Fruit fly (Drosophila melanogaster): ENCODE measurements around the gene Cpr12A.

Gene Cpr12A

dm6 chrX:13530199-13530788, 13.1 kb upstream of the Cpr12A start, which contains the start of gene CG44428:
Gene CG44428, minus strand, starts transcription at chrX:13530249.
- TF ChIP-seq tai (GFP tag; optimal IDR thresholded peaks at IDR 0.05) (no peak), Dfd (GFP tag; optimal IDR thresholded peaks at IDR 0.05) (peak; percentile 94)

- TF ChIP-seq Sp1 (GFP tag; optimal IDR thresholded peaks at IDR 0.05) = no peak
- TF ChIP-seq tai (GFP tag; optimal IDR thresholded peaks at IDR 0.05) = no peak
- TF ChIP-seq Myc (optimal IDR thresholded peaks at IDR 0.05) = no peak
- TF ChIP-seq fru (GFP tag; optimal IDR thresholded peaks at IDR 0.05) = no peak
- no peak for TF ChIP-seq Hr83 (GFP tag; optimal IDR thresholded peaks at IDR 0.05; ENCODE audit: poor library complexity, severe bottlenecking)
- no peak for TF ChIP-seq usp (GFP tag; optimal IDR thresholded peaks at IDR 0.05)
- TF ChIP-seq brk (GFP tag; optimal IDR thresholded peaks at IDR 0.05) = no peak
- no peak for TF ChIP-seq foxo (GFP tag; optimal IDR thresholded peaks at IDR 0.05)
Measured at dm6 chrX:13534100-13534499, 9.3 kb upstream of the Cpr12A start, which contains the start of gene CG15756. Gene CG15756, plus strand, starts transcription at chrX:13534400.

- TF ChIP-seq CrebA (GFP tag; optimal IDR thresholded peaks at IDR 0.05; ENCODE audit: borderline replicate concordance) (no peak), GATAd (GFP tag; optimal IDR thresholded peaks at IDR 0.05) (no peak), Mio (GFP tag; optimal IDR thresholded peaks at IDR 0.05) (no peak), pan (optimal IDR thresholded peaks at IDR 0.05) (no peak), jim (GFP tag; optimal IDR thresholded peaks at IDR 0.05) (no peak), ey (GFP tag; optimal IDR thresholded peaks at IDR 0.05) (no peak), OdsH (GFP tag; optimal IDR thresholded peaks at IDR 0.05) (peak; percentile 6), brk (GFP tag; optimal IDR thresholded peaks at IDR 0.05) (no peak), sv (GFP tag; optimal IDR thresholded peaks at IDR 0.05) (no peak), foxo (GFP tag; optimal IDR thresholded peaks at IDR 0.05) (peak in 1 of 2 experiments; percentile 28), h (GFP tag; optimal IDR thresholded peaks at IDR 0.05) (peak; percentile 31), dmrt93B (GFP tag; optimal IDR thresholded peaks at IDR 0.05) (no peak), HLH106 (tag; optimal IDR thresholded peaks at IDR 0.05) (peak; percentile 6), rgr (GFP tag; optimal IDR thresholded peaks at IDR 0.05) (peak; percentile 2), woc (GFP tag; optimal IDR thresholded peaks at IDR 0.05) (no peak), N (GFP tag; optimal IDR thresholded peaks at IDR 0.05) (no peak), psq (GFP tag; optimal IDR thresholded peaks at IDR 0.05) (peak; percentile 17), Abd-B (GFP tag; optimal IDR thresholded peaks at IDR 0.05) (no peak)
Measured at dm6 chrX:13536776-13537175, 6.7 kb upstream of the Cpr12A start.

- TF ChIP-seq br (GFP tag; optimal IDR thresholded peaks at IDR 0.05) (peak; percentile 17), OdsH (GFP tag; optimal IDR thresholded peaks at IDR 0.05) (peak; percentile 57), Sp1 (GFP tag; optimal IDR thresholded peaks at IDR 0.05) (peak; percentile 3), ey (GFP tag; optimal IDR thresholded peaks at IDR 0.05) (peak; percentile 64), Jra (GFP tag; optimal IDR thresholded peaks at IDR 0.05) (no peak), fru (GFP tag; optimal IDR thresholded peaks at IDR 0.05) (peak; percentile 67), pan (optimal IDR thresholded peaks at IDR 0.05) (no peak), rgr (GFP tag; optimal IDR thresholded peaks at IDR 0.05) (peak; percentile 60), Hr83 (GFP tag; optimal IDR thresholded peaks at IDR 0.05; ENCODE audit: poor library complexity, severe bottlenecking) (no peak), foxo (GFP tag; optimal IDR thresholded peaks at IDR 0.05) (peak in 1 of 2 experiments; percentile 69), dmrt93B (GFP tag; optimal IDR thresholded peaks at IDR 0.05) (peak; percentile 38), woc (GFP tag; optimal IDR thresholded peaks at IDR 0.05) (peak; percentile 7), h (GFP tag; optimal IDR thresholded peaks at IDR 0.05) (peak; percentile 60), HLH106 (tag; optimal IDR thresholded peaks at IDR 0.05) (peak; percentile 60), Dif (GFP tag; optimal IDR thresholded peaks at IDR 0.05; ENCODE audit: partially characterized antibody) (no peak), psq (GFP tag; optimal IDR thresholded peaks at IDR 0.05) (peak; percentile 13), Hnf4 (GFP tag; optimal IDR thresholded peaks at IDR 0.05) (peak; percentile 65)
Measured at dm6 chrX:13539448-13539847, 4.0 kb upstream of the Cpr12A start.

dm6 chrX:13540920-13541605, 2.4 kb upstream of the Cpr12A start:
- TF ChIP-seq HLH106 (tag; optimal IDR thresholded peaks at IDR 0.05) = peak; percentile 70
- no peak for TF ChIP-seq sage (GFP tag; optimal IDR thresholded peaks at IDR 0.05)
- no peak for TF ChIP-seq Dif (GFP tag; optimal IDR thresholded peaks at IDR 0.05; ENCODE audit: partially characterized antibody)
- no peak for TF ChIP-seq Myc (optimal IDR thresholded peaks at IDR 0.05)
- peak; percentile 33 for TF ChIP-seq dmrt93B (GFP tag; optimal IDR thresholded peaks at IDR 0.05)
- peak; percentile 22 for TF ChIP-seq CG32264 (GFP tag; optimal IDR thresholded peaks at IDR 0.05)
- peak; percentile 72 for TF ChIP-seq h (GFP tag; optimal IDR thresholded peaks at IDR 0.05)
- no peak for TF ChIP-seq GATAd (GFP tag; optimal IDR thresholded peaks at IDR 0.05)
- no peak for TF ChIP-seq N (GFP tag; optimal IDR thresholded peaks at IDR 0.05)
- no peak for TF ChIP-seq Hr78 (GFP tag; optimal IDR thresholded peaks at IDR 0.05)
- TF ChIP-seq psq (GFP tag; optimal IDR thresholded peaks at IDR 0.05) = peak; percentile 51
- TF ChIP-seq CrebA (GFP tag; optimal IDR thresholded peaks at IDR 0.05; ENCODE audit: borderline replicate concordance) = no peak
- peak; percentile 69 for TF ChIP-seq ey (GFP tag; optimal IDR thresholded peaks at IDR 0.05)
- no peak for TF ChIP-seq dsf (GFP tag; optimal IDR thresholded peaks at IDR 0.05; ENCODE audit: borderline replicate concordance)
- peak; percentile 37 for TF ChIP-seq OdsH (GFP tag; optimal IDR thresholded peaks at IDR 0.05)
- TF ChIP-seq Hnf4 (GFP tag; optimal IDR thresholded peaks at IDR 0.05) = peak; percentile 59
- TF ChIP-seq br (GFP tag; optimal IDR thresholded peaks at IDR 0.05) = peak; percentile 63
- peak; percentile 74 for TF ChIP-seq fru (GFP tag; optimal IDR thresholded peaks at IDR 0.05)
- peak; percentile 58 for TF ChIP-seq Sp1 (GFP tag; optimal IDR thresholded peaks at IDR 0.05)
- TF ChIP-seq Vsx2 (GFP tag; optimal IDR thresholded peaks at IDR 0.05; ENCODE audit: partially characterized antibody) = no peak
- TF ChIP-seq Rel (GFP tag; optimal IDR thresholded peaks at IDR 0.05) = no peak
- no peak for TF ChIP-seq Rel (tag; optimal IDR thresholded peaks at IDR 0.05)
- peak; percentile 23 for TF ChIP-seq CG9705 (GFP tag; optimal IDR thresholded peaks at IDR 0.05)
- TF ChIP-seq woc (GFP tag; optimal IDR thresholded peaks at IDR 0.05) = peak; percentile 66
- peak; percentile 63 for TF ChIP-seq rgr (GFP tag; optimal IDR thresholded peaks at IDR 0.05)
- peak in 1 of 2 experiments; percentile 70 for TF ChIP-seq foxo (GFP tag; optimal IDR thresholded peaks at IDR 0.05)

Measured in whole organism, wandering third instar larva.